Worm (Caenorhabditis elegans) whole organism, midembryonic: ENCODE measurements around the gene immt-1.

Experiments used
- T22C8.4 ChIP-seq: fragments of 200-800 bp; sonication (Bioruptor generic); IDR thresholded peaks from 2 replicates; pipeline ENCODE4 v1.3.6; 2022; ENCODE audit warnings: missing genetic modification characterization, missing compliant biosample characterization
- flt-1 ChIP-seq: fragments of 200-800 bp; sonication (Bioruptor generic); IDR thresholded peaks from 2 replicates; pipeline ENCODE4 v1.3.6; 2022; ENCODE audit warnings: missing genetic modification characterization, missing compliant biosample characterization
- ref-1 ChIP-seq: fragments of 200-800 bp; sonication (Bioruptor generic); conservative IDR thresholded peaks from 2 replicates; pipeline ENCODE4 v1.3.6; 2022; ENCODE audit warnings: missing genetic modification reagents, missing genetic modification characterization, missing compliant biosample characterization
- ztf-29 ChIP-seq: fragments of 200-800 bp; sonication (Bioruptor generic); IDR thresholded peaks from 2 replicates; pipeline ENCODE4 v1.3.6; 2022; ENCODE audit warnings: missing genetic modification reagents, missing genetic modification characterization, missing compliant biosample characterization

DNA sequence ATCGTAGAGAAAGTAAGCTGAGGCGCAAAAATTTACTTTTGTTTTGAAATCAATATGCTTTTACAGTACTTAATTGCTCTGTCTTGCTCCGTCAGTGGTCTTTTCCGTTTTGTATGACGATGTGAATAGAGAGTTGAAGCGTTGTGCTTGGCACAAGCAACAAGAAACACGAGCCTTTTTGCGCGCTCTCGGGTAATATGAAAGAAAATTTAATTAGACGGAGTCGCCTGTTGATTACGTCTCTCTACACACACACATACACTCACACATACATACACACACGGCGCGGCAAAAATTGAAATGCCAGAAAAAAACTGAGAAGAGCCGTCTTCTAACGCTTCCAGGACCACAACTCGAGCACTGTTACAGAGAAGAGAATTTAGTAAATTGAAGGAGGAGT lies 42.9 kb upstream of the immt-1 start:
- TF ChIP-seq ztf-29 (no peak), ref-1 (GFP tag; lab: Robert Waterston, UW) (no peak), flt-1 (GFP tag; lab: Robert Waterston, UW) (no peak), T22C8.4 (no peak)
